Worm (Caenorhabditis elegans) whole organism, L4 larva: ENCODE measurements around the gene lido-15.
A peak's percentile ranks its signal among the peaks of the same experiment; 100 is the strongest.

ENCODE experiments used
- Y48G9A.11 ChIP-seq: fragments of 200-800 bp; sonication (Bioruptor generic); IDR thresholded peaks from 2 replicates; pipeline ENCODE4 v1.3.6; 2022; ENCODE audit warnings: missing genetic modification reagents, missing genetic modification characterization, missing compliant biosample characterization
- aha-1 ChIP-seq: fragments of 150-350 bp; peaks from one replicate; lab custom pipeline; 2014; ENCODE audit warnings: missing biosample characterization, missing genetic modification characterization
- ceh-28 ChIP-seq: fragments of 150-350 bp; optimal IDR thresholded peaks from 2 replicates; lab custom pipeline; 2014; ENCODE audit warnings: missing biosample characterization, missing genetic modification reagents, missing genetic modification characterization
- daf-16 ChIP-seq, 3 experiments: sonication (generic microtip); optimal IDR thresholded peaks; 2 replicates each; lab custom pipeline; 2016 to 2017; ENCODE audit warnings: missing genetic modification characterization in 3 of 3, missing genetic modification reagents in 3 of 3, mild to moderate bottlenecking in 2 of 3, missing compliant biosample characterization in 2 of 3, missing biosample characterization in 1 of 3, moderate library complexity in 1 of 3
- daf-19 ChIP-seq: fragments of 200-800 bp; sonication (Bioruptor generic); conservative IDR thresholded peaks from 2 replicates; pipeline ENCODE4 v1.3.6; 2022; ENCODE audit warnings: missing genetic modification characterization, missing compliant biosample characterization
- dpl-1 ChIP-seq: fragments of 150-350 bp; optimal IDR thresholded peaks from 2 replicates; lab custom pipeline; 2014; ENCODE audit warnings: missing biosample characterization, missing genetic modification reagents, missing genetic modification characterization
- dve-1 ChIP-seq: sonication (generic microtip); optimal IDR thresholded peaks from 2 replicates; lab custom pipeline; 2017; ENCODE audit warnings: antibody characterized with exemption, mild to moderate bottlenecking, missing genetic modification characterization, missing compliant biosample characterization; ENCODE audit not compliant: insufficient read depth
- egl-27 ChIP-seq: sonication (generic microtip); optimal IDR thresholded peaks from 3 replicates; lab custom pipeline; 2017; ENCODE audit warnings: missing biosample characterization, missing genetic modification reagents, missing genetic modification characterization
- egl-43 ChIP-seq: fragments of 200-800 bp; sonication (Bioruptor generic); IDR thresholded peaks from 2 replicates; pipeline ENCODE4 v1.3.6; 2022; ENCODE audit warnings: missing genetic modification reagents, missing genetic modification characterization, missing compliant biosample characterization
- hlh-30 ChIP-seq: sonication (generic microtip); optimal IDR thresholded peaks from 2 replicates; lab custom pipeline; 2017; ENCODE audit warnings: antibody characterized with exemption, mild to moderate bottlenecking, missing genetic modification characterization, missing compliant biosample characterization; ENCODE audit not compliant: insufficient read depth
- hmg-1.1 ChIP-seq: fragments of 200-800 bp; sonication (Bioruptor generic); IDR thresholded peaks from 2 replicates; pipeline ENCODE4 v1.3.6; 2022; ENCODE audit warnings: missing genetic modification reagents, missing genetic modification characterization, missing compliant biosample characterization
- lim-7 ChIP-seq: fragments of 200-800 bp; sonication (Bioruptor generic); IDR thresholded peaks from 2 replicates; pipeline ENCODE4 v1.3.6; 2022; ENCODE audit warnings: missing genetic modification characterization, missing compliant biosample characterization
- lsy-2 ChIP-seq, 2 experiments: fragments of 150-350 bp in 1 of 2; sonication (generic microtip) in 1 of 2; optimal IDR thresholded peaks; 2 replicates each; lab custom pipeline; 2014 to 2017; ENCODE audit warnings: missing biosample characterization in 2 of 2, missing genetic modification characterization in 2 of 2
- mdt-29 ChIP-seq: fragments of 200-800 bp; sonication (Bioruptor generic); IDR thresholded peaks from 2 replicates; pipeline ENCODE4 v1.3.6; 2022; ENCODE audit warnings: missing genetic modification reagents, missing genetic modification characterization, missing compliant biosample characterization
- mes-2 ChIP-seq: sonication (generic microtip); optimal IDR thresholded peaks from 2 replicates; lab custom pipeline; 2016; ENCODE audit warnings: missing genotype, mild to moderate bottlenecking, missing genetic modification characterization, missing compliant biosample characterization; ENCODE audit not compliant: poor library complexity, severe bottlenecking
- mxl-3 ChIP-seq: fragments of 200-800 bp; sonication (Bioruptor generic); optimal IDR thresholded peaks from 2 replicates; lab custom pipeline; 2018; ENCODE audit warnings: mild to moderate bottlenecking, missing genetic modification characterization, missing compliant biosample characterization
- nhr-10 ChIP-seq: fragments of 150-350 bp; optimal IDR thresholded peaks from 2 replicates; lab custom pipeline; 2014; ENCODE audit warnings: missing biosample characterization, missing genetic modification characterization
- nhr-11 ChIP-seq: fragments of 150-350 bp; optimal IDR thresholded peaks from 2 replicates; lab custom pipeline; 2014; ENCODE audit warnings: missing biosample characterization, missing genetic modification characterization
- nhr-111 ChIP-seq: fragments of 200-800 bp; sonication (Bioruptor generic); optimal IDR thresholded peaks from 2 replicates; lab custom pipeline; 2018; ENCODE audit warnings: mild to moderate bottlenecking, missing genetic modification characterization, missing compliant biosample characterization
- nhr-25 ChIP-seq: sonication (generic microtip); optimal IDR thresholded peaks from 2 replicates; lab custom pipeline; 2017; ENCODE audit warnings: missing genetic modification characterization, mild to moderate bottlenecking, missing compliant biosample characterization, antibody characterized with exemption, moderate library complexity, borderline replicate concordance; ENCODE audit not compliant: insufficient read depth
- nhr-77 ChIP-seq: fragments of 150-350 bp; optimal IDR thresholded peaks from 2 replicates; lab custom pipeline; 2014; ENCODE audit warnings: missing biosample characterization, missing genetic modification characterization
- php-3 ChIP-seq: fragments of 200-800 bp; sonication (Bioruptor generic); IDR thresholded peaks from 2 replicates; pipeline ENCODE4 v1.3.6; 2022; ENCODE audit warnings: missing genetic modification reagents, missing genetic modification characterization, missing compliant biosample characterization
- sdz-12 ChIP-seq: fragments of 200-800 bp; sonication (Bioruptor generic); optimal IDR thresholded peaks from 2 replicates; lab custom pipeline; 2018; ENCODE audit warnings: mild to moderate bottlenecking, missing genetic modification characterization, missing compliant biosample characterization
- set-16 ChIP-seq: fragments of 200-800 bp; sonication (Bioruptor generic); IDR thresholded peaks from 2 replicates; pipeline ENCODE4 v1.3.6; 2022; ENCODE audit warnings: missing genetic modification reagents, missing genetic modification characterization, missing compliant biosample characterization
- spr-1 ChIP-seq: sonication (generic microtip); optimal IDR thresholded peaks from 2 replicates; lab custom pipeline; 2016; ENCODE audit warnings: mild to moderate bottlenecking, missing genetic modification characterization, missing compliant biosample characterization
- spr-3 ChIP-seq: fragments of 200-800 bp; sonication (Bioruptor generic); optimal IDR thresholded peaks from 2 replicates; lab custom pipeline; 2018; ENCODE audit warnings: mild to moderate bottlenecking, missing genetic modification characterization, missing compliant biosample characterization
- unc-62 ChIP-seq, 3 experiments: fragments of 150-350 bp in 1 of 3; sonication (generic microtip); optimal IDR thresholded peaks in 2 of 3; peaks in 1 of 3; 1 replicate in 1 of 3; 2 replicates in 2 of 3; lab custom pipeline; 2014 to 2017; ENCODE audit warnings: missing biosample characterization in 3 of 3, missing genetic modification characterization in 3 of 3, missing genetic modification reagents in 3 of 3, missing genotype in 1 of 3
- vab-7 ChIP-seq: fragments of 200-800 bp; sonication (Bioruptor generic); IDR thresholded peaks from 2 replicates; pipeline ENCODE4 v1.3.6; 2022; ENCODE audit warnings: missing genetic modification reagents, missing genetic modification characterization, missing compliant biosample characterization
- zip-11 ChIP-seq: fragments of 200-800 bp; sonication (Bioruptor generic); IDR thresholded peaks from 2 replicates; pipeline ENCODE4 v1.3.6; 2022; ENCODE audit warnings: missing genetic modification characterization, missing compliant biosample characterization

The lido-15 gene

DNA sequence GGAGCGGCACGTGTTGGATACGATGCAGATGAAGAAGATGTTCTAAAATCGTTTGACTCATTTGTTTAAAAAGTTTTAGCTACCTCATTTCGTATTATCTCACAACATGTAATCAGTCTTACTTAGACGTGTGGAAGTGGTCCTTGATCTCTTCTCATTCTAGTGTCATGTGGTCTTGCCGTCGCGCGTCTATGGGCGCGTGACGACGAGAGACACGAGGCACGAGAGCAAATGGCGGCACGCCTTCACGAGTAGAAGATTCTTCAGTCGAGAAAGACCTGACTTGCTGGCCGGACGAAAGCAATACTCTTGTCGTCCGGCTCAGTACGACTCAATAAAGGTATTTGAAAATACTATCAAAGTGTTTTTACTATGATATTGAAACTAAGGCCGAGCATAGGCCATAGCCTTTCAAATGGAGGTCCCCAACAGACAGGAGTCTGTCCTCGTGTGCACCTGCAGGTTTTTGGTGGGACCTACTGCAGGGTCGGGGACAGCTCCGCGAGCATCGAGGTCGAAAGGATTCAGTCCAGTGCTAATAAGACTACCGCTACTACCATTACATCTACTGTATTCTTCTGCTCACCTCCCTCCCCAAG, 4.3 kb downstream of the lido-15 start, which contains the start of gene fbxa-24:
TSS of gene fbxa-24 (plus strand) at position 276 of the 599 bp plus-strand sequence.
- peak; percentile 32; the same call in 1 of the 2 replicates for TF ChIP-seq set-16
- 0 out of 2 replicates have a peak, but pooled peaks have one; percentile 26 for TF ChIP-seq egl-43 (GFP tag; lab: Robert Waterston, UW)
- 0 out of 2 replicates have a peak, but pooled peaks have one; percentile 17 for TF ChIP-seq hmg-1.1 (GFP tag; lab: Robert Waterston, UW)
- TF ChIP-seq mxl-3 (GFP tag; lab: Kevin White, UChicago), result peak; percentile 7
- TF ChIP-seq aha-1 (tag; lab: Kevin White, UChicago), result peak; percentile 98
- TF ChIP-seq, all 104 proteins: peak for 5; not testable (repeated sequence) for 99

DNA sequence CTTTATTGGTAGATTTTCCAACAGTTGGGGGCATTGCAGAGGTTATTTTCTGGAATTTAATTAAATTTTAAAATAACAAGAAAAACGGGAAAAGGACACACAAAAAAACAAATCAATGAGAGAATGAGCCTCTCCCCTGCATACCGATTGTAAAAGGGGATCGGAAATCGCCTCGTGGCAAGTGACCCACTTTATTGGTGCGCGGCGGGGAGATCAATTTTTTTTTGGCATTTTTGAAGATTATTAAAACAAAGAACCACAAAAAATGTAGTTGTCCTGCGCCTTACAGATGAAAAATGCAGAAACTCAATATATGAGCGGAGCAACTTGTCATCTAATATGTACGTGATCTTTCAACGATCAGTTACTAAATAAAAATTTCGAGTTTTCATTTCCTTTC, 9.2 kb downstream of the lido-15 start, which contains the start of gene F54D10.7:
TSS of gene F54D10.7 (minus strand) at position 49 of the 400 bp plus-strand sequence.
- TF ChIP-seq spr-3 (GFP tag; lab: Kevin White, UChicago), result no peak
- TF ChIP-seq nhr-77 (tag; lab: Kevin White, UChicago), result no peak
- no peak for TF ChIP-seq nhr-111 (GFP tag; lab: Kevin White, UChicago)
- no peak for TF ChIP-seq egl-27 (tag; lab: Kevin White, UChicago)
- TF ChIP-seq dve-1 (tag; lab: Kevin White, UChicago), result no peak
- TF ChIP-seq, all 104 proteins: peak for 0

DNA sequence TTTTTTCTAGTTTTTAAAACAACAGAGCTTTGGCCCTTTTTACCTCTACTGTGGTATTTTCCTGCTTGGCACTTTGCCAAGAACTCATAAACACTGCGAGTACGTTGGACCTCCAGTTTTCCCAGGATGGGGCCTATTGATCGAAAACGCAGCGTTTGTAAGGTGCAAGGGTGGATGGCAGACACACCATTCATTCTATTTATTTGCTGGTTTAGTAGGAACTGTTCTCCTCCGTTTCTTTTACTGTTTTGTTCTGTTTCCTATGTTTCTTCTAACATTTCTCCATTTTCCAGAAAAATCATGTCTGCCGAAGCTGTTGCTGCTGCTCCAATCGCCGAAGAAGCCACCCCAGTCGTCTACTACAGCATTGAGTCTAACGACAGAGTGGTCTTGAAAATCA, 11.8 kb downstream of the lido-15 start, which contains the start of gene skr-15:
TSS of gene skr-15 (plus strand) at position 301 of the 400 bp plus-strand sequence.
- TF ChIP-seq daf-19 (GFP tag; lab: Robert Waterston, UW) (no peak), spr-1 (tag; lab: Kevin White, UChicago) (no peak), nhr-25 (tag; lab: Kevin White, UChicago) (no peak), hlh-30 (tag; lab: Kevin White, UChicago) (no peak), vab-7 (GFP tag; lab: Robert Waterston, UW) (no peak)

DNA sequence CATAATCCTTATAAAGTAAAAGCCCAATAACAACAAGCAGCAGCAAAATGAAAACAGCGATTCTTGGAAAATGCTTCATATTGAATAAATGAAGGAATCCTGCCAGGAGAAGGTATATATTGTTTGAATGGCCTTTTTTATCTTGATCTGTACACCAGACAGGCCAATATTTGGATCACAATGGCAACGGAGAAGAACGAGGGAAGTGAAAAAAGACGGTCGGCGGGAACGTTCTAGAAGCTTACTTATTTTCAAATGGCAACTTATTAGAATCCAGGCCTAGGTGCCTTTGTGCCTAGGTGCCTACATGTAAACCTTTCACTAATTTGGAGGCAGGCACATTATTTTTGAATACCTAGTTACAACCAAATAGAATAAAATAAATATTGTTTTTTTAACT, 15.7 kb downstream of the lido-15 start, which contains the start of gene F54D10.8:
TSS of gene F54D10.8 (minus strand) at position 101 of the 400 bp plus-strand sequence.
- TF ChIP-seq aha-1 (tag; lab: Kevin White, UChicago) (peak; percentile 88), php-3 (no peak)

DNA sequence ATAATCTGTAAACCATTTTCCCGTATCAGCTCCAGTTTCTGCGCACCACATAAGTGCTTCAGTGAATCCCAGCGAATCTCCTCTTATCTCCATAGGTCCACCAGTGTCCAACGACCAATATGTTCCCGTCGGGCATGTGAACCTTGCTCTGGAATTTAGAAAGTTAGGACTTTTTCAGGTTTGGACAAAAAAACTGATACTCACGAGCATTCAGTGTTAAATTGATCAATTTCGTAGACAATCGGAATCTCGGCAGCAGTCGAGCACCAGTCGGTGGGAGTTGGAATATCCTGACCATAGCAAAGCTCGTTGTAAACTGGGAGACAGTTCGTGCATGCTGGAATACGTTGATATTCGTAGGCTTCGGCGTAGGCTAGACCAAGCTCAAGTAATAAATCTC, 17.5 kb downstream of the lido-15 start:
- TF ChIP-seq ceh-28 (tag; lab: Kevin White, UChicago) (no peak), nhr-10 (no peak), mes-2 (tag; lab: Kevin White, UChicago) (no peak), daf-16 (GFP tag; optimal IDR thresholded peaks at IDR 0.05; lab: Kevin White, UChicago) (no peak), daf-16 (tag; optimal IDR thresholded peaks at IDR 0.05; lab: Kevin White, UChicago) (no peak), unc-62 (GFP tag; optimal IDR thresholded peaks at IDR 0.05 in 1 of 2; lab: Kevin White, UChicago) (peak in 1 of 2 experiments; percentile 93), unc-62 (tag; optimal IDR thresholded peaks at IDR 0.05; lab: Kevin White, UChicago) (no peak)

DNA sequence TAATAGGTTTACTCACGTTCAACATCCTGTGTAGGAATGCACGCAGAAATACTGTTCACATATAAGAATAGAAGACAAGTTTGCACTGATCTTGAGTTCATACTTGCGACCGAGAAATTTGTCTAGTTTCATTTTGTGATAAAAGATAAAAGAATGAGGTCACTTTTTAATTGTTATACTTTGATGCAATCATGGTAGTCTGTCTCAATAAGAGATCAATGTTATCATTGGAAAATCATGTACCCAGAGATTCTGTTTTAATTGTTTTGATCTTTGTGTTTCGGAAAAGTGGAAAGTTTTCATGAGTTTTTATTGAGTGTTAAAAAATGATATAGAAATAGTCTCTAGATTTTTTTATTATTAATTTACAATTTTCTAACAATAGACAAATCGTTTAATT, 20.3 kb downstream of the lido-15 start, which contains the start of gene F54D10.9:
TSS of gene F54D10.9 (minus strand) at position 101 of the 400 bp plus-strand sequence.
- TF ChIP-seq lsy-2 (tag; optimal IDR thresholded peaks at IDR 0.05; lab: Kevin White, UChicago) (no peak), dpl-1 (GFP tag; lab: Kevin White, UChicago) (no peak), Y48G9A.11 (GFP tag; lab: Robert Waterston, UW) (no peak), mdt-29 (GFP tag; lab: Robert Waterston, UW) (no peak), lim-7 (GFP tag; lab: Robert Waterston, UW) (no peak), sdz-12 (GFP tag; lab: Kevin White, UChicago) (no peak), nhr-25 (tag; lab: Kevin White, UChicago) (no peak), zip-11 (no peak), nhr-11 (tag; lab: Kevin White, UChicago) (no peak)
